Worm (Caenorhabditis elegans): Measurements from ENCODE around the gene skr-10.

skr-10 gene

ce11 chrIV:15931833-15932232 lies 14.8 kb upstream of the skr-10 start (continued):
- TF ChIP-seq cebp-1 (GFP tag; IDR thresholded peaks at IDR 0.05) (no peak), cebp-1 (tag; optimal IDR thresholded peaks at IDR 0.05) (peak; percentile 52), hlh-12 (tag; optimal IDR thresholded peaks at IDR 0.05) (no peak), lsl-1 (GFP tag; optimal IDR thresholded peaks at IDR 0.05) (no peak), nfyb-1 (GFP tag; IDR thresholded peaks at IDR 0.05) (peak; percentile 63; the same call in 1 of the 2 replicates), hsf-1 (GFP tag; IDR thresholded peaks at IDR 0.05) (peak; percentile 76), rpc-1 (optimal IDR thresholded peaks at IDR 0.05) (peak; percentile 78), rpc-1 (tag; optimal IDR thresholded peaks at IDR 0.05) (peak; percentile 78), F39B2.1 (GFP tag; IDR thresholded peaks at IDR 0.05) (no peak), akir-1 (GFP tag; optimal IDR thresholded peaks at IDR 0.05) (no peak), B0261.1 (tag; optimal IDR thresholded peaks at IDR 0.05) (peak; percentile 85), nhr-120 (GFP tag; IDR thresholded peaks at IDR 0.05) (no peak), snpc-1.1 (tag; optimal IDR thresholded peaks at IDR 0.05; ENCODE audit: insufficient read depth) (no peak), Y67H2A.10 (GFP tag; conservative IDR thresholded peaks at IDR 0.05) (no peak), ztf-18 (tag; optimal IDR thresholded peaks at IDR 0.05) (peak; percentile 82), somi-1 (GFP tag; optimal IDR thresholded peaks at IDR 0.05) (peak; percentile 53), F23B12.7 (tag; optimal IDR thresholded peaks at IDR 0.05; ENCODE audit: insufficient read depth) (peak; percentile 2), C06A6.2 (GFP tag; conservative IDR thresholded peaks at IDR 0.05) (no peak), B0019.2 (GFP tag; conservative IDR thresholded peaks at IDR 0.05) (no peak), mxl-1 (tag; optimal IDR thresholded peaks at IDR 0.05) (peak; percentile 49), ZK185.1 (tag; optimal IDR thresholded peaks at IDR 0.05; ENCODE audit: poor library complexity, severe bottlenecking) (peak; percentile 76), die-1 (tag; optimal IDR thresholded peaks at IDR 0.05) (peak; percentile 80), unc-130 (GFP tag; optimal IDR thresholded peaks at IDR 0.05) (no peak), F52B5.7 (tag; optimal IDR thresholded peaks at IDR 0.05) (peak; percentile 65), ets-4 (GFP tag; optimal IDR thresholded peaks at IDR 0.05) (no peak), dpl-1 (GFP tag; optimal IDR thresholded peaks at IDR 0.05) (no peak), egl-44 (GFP tag; IDR thresholded peaks at IDR 0.05) (no peak), nfya-1 (tag; optimal IDR thresholded peaks at IDR 0.05; ENCODE audit: borderline replicate concordance, insufficient read depth) (no peak), nfya-2 (GFP tag; IDR thresholded peaks at IDR 0.05) (no peak), Y53F4B.3 (GFP tag; IDR thresholded peaks at IDR 0.05) (no peak), ceh-40 (GFP tag; IDR thresholded peaks at IDR 0.05) (no peak), F33H1.4 (GFP tag; IDR thresholded peaks at IDR 0.05) (no peak), zfh-2 (GFP tag; conservative IDR thresholded peaks at IDR 0.05) (no peak; the same call in 1 of the 2 replicates), chd-7 (tag; optimal IDR thresholded peaks at IDR 0.05) (peak; percentile 74), madf-10 (tag; optimal IDR thresholded peaks at IDR 0.05) (peak; percentile 48), F57C9.4 (tag; optimal IDR thresholded peaks at IDR 0.05) (no peak), ztf-6 (GFP tag; IDR thresholded peaks at IDR 0.05) (no peak), F10E7.11 (tag; optimal IDR thresholded peaks at IDR 0.05) (no peak), tbp1 (GFP tag; optimal IDR thresholded peaks at IDR 0.05) (peak; percentile 96), mel-28 (tag; optimal IDR thresholded peaks at IDR 0.05; ENCODE audit: borderline replicate concordance) (no peak), pha-4 (tag; optimal IDR thresholded peaks at IDR 0.05) (no peak), lin-26 (GFP tag; IDR thresholded peaks at IDR 0.05) (peak; percentile 93), lin-40 (tag; optimal IDR thresholded peaks at IDR 0.05) (peak; percentile 24), K11D2.4 (GFP tag; IDR thresholded peaks at IDR 0.05) (no peak), efl-1 (GFP tag; optimal IDR thresholded peaks at IDR 0.05) (no peak), rcor-1 (GFP tag; IDR thresholded peaks at IDR 0.05) (no peak), K12H6.12 (tag; optimal IDR thresholded peaks at IDR 0.05) (no peak), lin-54 (GFP tag; optimal IDR thresholded peaks at IDR 0.05) (peak; percentile 37), egrh-3 (GFP tag; IDR thresholded peaks at IDR 0.05) (0 out of 2 replicates have a peak, but pooled peaks have one; percentile 7), aptf-2 (GFP tag; conservative IDR thresholded peaks at IDR 0.05) (0 out of 2 replicates have a peak, but pooled peaks have one; percentile 47)
